Worm (Caenorhabditis elegans): ENCODE results near the gene nrsn-1.

The nrsn-1 gene

DNA sequence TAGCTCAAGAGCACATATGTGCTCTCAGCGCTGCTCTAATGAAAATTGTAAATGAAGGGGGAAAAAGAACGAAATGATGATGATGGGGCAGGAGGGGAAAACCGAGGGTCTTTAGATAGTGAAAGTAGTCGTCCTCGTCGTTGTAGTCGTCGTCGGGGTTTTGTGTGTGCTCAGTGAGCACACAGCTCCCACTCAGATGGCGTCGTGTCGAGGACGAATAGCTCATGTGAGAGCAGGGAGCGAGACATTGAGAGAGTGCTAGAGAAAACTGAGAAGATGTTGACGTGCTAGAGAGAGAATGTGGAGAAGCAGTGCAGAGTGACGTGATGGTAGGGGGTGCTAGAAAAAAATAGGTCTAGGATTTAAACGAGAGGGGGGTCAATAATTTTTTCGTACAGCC is 2.0 kb upstream of the nrsn-1 start:
- TF ChIP-seq sdc-2 (tag; optimal IDR thresholded peaks at IDR 0.05) (peak; percentile 10), pha-2 (tag; optimal IDR thresholded peaks at IDR 0.05) (no peak), ceh-9 (tag; optimal IDR thresholded peaks at IDR 0.05) (no peak), unc-42 (tag; optimal IDR thresholded peaks at IDR 0.05) (peak; percentile 28), lim-6 (tag; optimal IDR thresholded peaks at IDR 0.05) (peak; percentile 68), tbx-2 (tag; optimal IDR thresholded peaks at IDR 0.05) (peak; percentile 35), C08G9.2 (tag; optimal IDR thresholded peaks at IDR 0.05) (peak; percentile 21), nfya-1 (tag; optimal IDR thresholded peaks at IDR 0.05) (peak; percentile 38), ceh-31 (tag; optimal IDR thresholded peaks at IDR 0.05) (peak; percentile 39), mec-3 (tag; optimal IDR thresholded peaks at IDR 0.05; ENCODE audit: borderline replicate concordance) (no peak)

DNA sequence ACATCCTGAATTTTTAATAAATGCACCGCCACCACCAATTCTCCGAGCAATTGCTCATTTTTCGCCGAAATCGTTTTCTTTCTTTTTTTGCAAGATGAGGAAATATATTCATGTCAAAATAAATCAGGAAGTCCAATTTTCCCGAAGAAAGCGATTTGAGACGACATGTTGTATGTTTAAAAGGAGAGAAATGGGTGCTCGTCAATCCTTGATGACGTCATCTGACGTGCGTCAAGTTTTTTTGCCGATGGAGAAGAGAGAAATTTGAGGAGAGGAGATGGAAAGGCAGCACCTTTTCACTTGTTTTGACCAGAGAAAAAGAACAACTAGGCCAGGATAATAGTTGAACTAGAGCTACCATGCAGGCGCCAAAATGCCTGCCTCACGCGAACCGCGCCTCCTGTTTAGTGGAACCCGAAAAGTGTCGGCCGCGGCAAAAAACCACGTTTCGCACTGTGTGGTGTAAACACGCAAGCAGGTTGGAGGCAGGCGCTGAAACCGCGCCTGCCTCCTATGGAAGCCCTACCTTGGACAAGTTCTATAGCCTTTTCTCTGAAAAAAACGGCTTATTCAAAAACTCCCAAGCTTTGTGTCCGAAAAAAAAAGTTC is 614 bp upstream of the nrsn-1 start:
- TF ChIP-seq ceh-14 (tag; optimal IDR thresholded peaks at IDR 0.05) (no peak), che-1 (tag; optimal IDR thresholded peaks at IDR 0.05) (no peak), unc-42 (tag; optimal IDR thresholded peaks at IDR 0.05) (peak; percentile 35)

DNA sequence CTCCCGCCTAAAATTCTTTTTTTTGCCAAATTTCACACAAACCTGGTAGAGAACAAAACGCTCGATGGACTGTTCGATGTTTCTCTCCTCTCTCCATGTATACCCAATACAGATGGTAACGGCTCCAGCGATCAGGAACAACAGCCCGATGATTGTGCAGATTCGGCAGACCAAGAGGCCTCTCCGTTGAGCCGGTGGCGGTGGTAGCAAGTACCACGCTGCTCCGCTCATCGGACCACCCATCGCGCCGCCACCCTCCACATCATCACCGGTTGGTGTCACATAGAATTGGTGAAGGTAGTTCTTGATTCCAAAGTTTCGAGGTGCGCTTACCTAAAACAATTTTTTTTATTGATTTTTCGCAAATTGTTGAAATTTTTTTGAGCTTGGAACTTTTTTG is 1.0 kb downstream of the nrsn-1 start:
- no peak for TF ChIP-seq zip-5 (tag; optimal IDR thresholded peaks at IDR 0.05)
- TF ChIP-seq fax-1 (tag; optimal IDR thresholded peaks at IDR 0.05): no peak
- no peak for TF ChIP-seq Y22D7AL.16 (tag; optimal IDR thresholded peaks at IDR 0.05)
- TF ChIP-seq lim-6 (tag; optimal IDR thresholded peaks at IDR 0.05): no peak
- TF ChIP-seq tbx-2 (tag; optimal IDR thresholded peaks at IDR 0.05): no peak
- no peak for TF ChIP-seq pha-2 (tag; optimal IDR thresholded peaks at IDR 0.05)
- no peak for TF ChIP-seq tbx-7 (tag; optimal IDR thresholded peaks at IDR 0.05)
- no peak for TF ChIP-seq K02D7.2 (tag; optimal IDR thresholded peaks at IDR 0.05)
- no peak for TF ChIP-seq pag-3 (tag; optimal IDR thresholded peaks at IDR 0.05; ENCODE audit: borderline replicate concordance)
- no peak for TF ChIP-seq T23F11.4 (GFP tag; optimal IDR thresholded peaks at IDR 0.05)
- TF ChIP-seq ceh-9 (tag; optimal IDR thresholded peaks at IDR 0.05): no peak
- no peak for TF ChIP-seq sdc-2 (tag; optimal IDR thresholded peaks at IDR 0.05)
- no peak for TF ChIP-seq pqm-1 (tag; optimal IDR thresholded peaks at IDR 0.05)
- no peak for TF ChIP-seq lin-11 (tag; optimal IDR thresholded peaks at IDR 0.05)

- TF ChIP-seq unc-42 (tag; optimal IDR thresholded peaks at IDR 0.05) (no peak), ceh-48 (tag; optimal IDR thresholded peaks at IDR 0.05) (peak; percentile 31)
These were observed 2.8 kb downstream of the nrsn-1 start for ce11 chrV:3712955-3713354.

DNA sequence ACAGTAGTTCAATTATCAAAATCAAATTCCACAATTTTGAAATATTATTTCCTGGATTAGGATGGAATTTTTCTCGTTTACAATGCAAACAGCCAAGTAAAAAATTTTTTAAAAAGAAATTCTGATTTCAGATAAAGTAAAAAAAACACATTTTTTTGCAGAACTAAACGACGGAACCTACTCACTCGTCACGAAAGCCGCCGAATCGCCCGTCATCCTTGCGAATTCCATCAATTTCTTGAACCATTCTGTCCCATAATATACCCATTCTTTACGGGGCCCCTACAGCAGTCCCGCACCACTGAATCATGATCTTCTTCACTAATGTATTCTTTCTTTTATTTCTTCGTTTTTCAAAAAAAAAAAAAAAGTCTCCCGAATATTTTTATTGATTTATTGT is 3.6 kb downstream of the nrsn-1 start:
- TF ChIP-seq pax-1 (tag; optimal IDR thresholded peaks at IDR 0.05): no peak
- no peak for TF ChIP-seq eyg-1 (tag; optimal IDR thresholded peaks at IDR 0.05)
- TF ChIP-seq ceh-19 (GFP tag; optimal IDR thresholded peaks at IDR 0.05): no peak
- no peak for TF ChIP-seq ahr-1 (tag; optimal IDR thresholded peaks at IDR 0.05)
- no peak for TF ChIP-seq pag-3 (tag; optimal IDR thresholded peaks at IDR 0.05; ENCODE audit: borderline replicate concordance)
- TF ChIP-seq pat-9 (tag; optimal IDR thresholded peaks at IDR 0.05): no peak

- TF ChIP-seq npax-4 (tag; optimal IDR thresholded peaks at IDR 0.05): no peak
- TF ChIP-seq hlh-13 (GFP tag; optimal IDR thresholded peaks at IDR 0.05): no peak
- no peak for TF ChIP-seq pha-2 (tag; optimal IDR thresholded peaks at IDR 0.05)
- no peak for TF ChIP-seq fax-1 (tag; optimal IDR thresholded peaks at IDR 0.05)
- no peak for TF ChIP-seq pha-4 (tag; optimal IDR thresholded peaks at IDR 0.05)
- TF ChIP-seq nhr-232 (tag; optimal IDR thresholded peaks at IDR 0.05): no peak
- TF ChIP-seq unc-86 (tag; optimal IDR thresholded peaks at IDR 0.05): no peak
- TF ChIP-seq pros-1 (tag; optimal IDR thresholded peaks at IDR 0.05): no peak
- TF ChIP-seq sox-2 (GFP tag; IDR thresholded peaks at IDR 0.05): no peak
- TF ChIP-seq elt-4 (tag; optimal IDR thresholded peaks at IDR 0.05): no peak
- TF ChIP-seq mec-3 (tag; optimal IDR thresholded peaks at IDR 0.05; ENCODE audit: borderline replicate concordance): no peak
- TF ChIP-seq ceh-48 (tag; optimal IDR thresholded peaks at IDR 0.05): no peak
These were observed 4.2 kb downstream of the nrsn-1 start for ce11 chrV:3711544-3711943.
